Comparison of ENCODE assay signal across 3 fruit fly cellular contexts in genomic region chrX:11383530-11383929, dm6.
A peak's percentile ranks its signal among the peaks of the same experiment; 100 is the strongest.
TF ChIP-seq lines count a peak whose summit lies in the region.

No protein-coding gene starts in this region.

- no peak for TF ChIP-seq CTCF in whole organism, embryonic (GFP tag; optimal IDR thresholded peaks at IDR 0.05; lab: Kevin White, UChicago)

TF ChIP-seq in whole organism, embryonic, 481 proteins besides CTCF, POLR2A, EP300 and RAD21:
- TF ChIP-seq Lhr (GFP tag; optimal IDR thresholded peaks at IDR 0.05; lab: Kevin White, UChicago) (no peak), lmd (GFP tag; IDR thresholded peaks at IDR 0.05; lab: Robert Waterston, UW) (no peak), CG42726 (GFP tag; IDR thresholded peaks at IDR 0.05; lab: Robert Waterston, UW; ENCODE audit: partially characterized antibody) (no peak), D19B (GFP tag; optimal IDR thresholded peaks at IDR 0.05; lab: Kevin White, UChicago) (peak; percentile 65), CG12769 (tag; optimal IDR thresholded peaks at IDR 0.05; lab: Kevin White, UChicago) (peak; percentile 1)

TF ChIP-seq in whole organism, prepupa, 60 proteins besides CTCF, POLR2A, EP300 and RAD21:
- TF ChIP-seq Sox14 (GFP tag; optimal IDR thresholded peaks at IDR 0.05; lab: Kevin White, UChicago): no peak
- TF ChIP-seq Ets96B (tag; optimal IDR thresholded peaks at IDR 0.05; lab: Kevin White, UChicago): peak; percentile 10
- TF ChIP-seq CG10631 (GFP tag; optimal IDR thresholded peaks at IDR 0.05; lab: Kevin White, UChicago): peak; percentile 5
- no peak for TF ChIP-seq Eip75B (GFP tag; optimal IDR thresholded peaks at IDR 0.05; lab: Kevin White, UChicago)
- no peak for TF ChIP-seq CG1621 (tag; optimal IDR thresholded peaks at IDR 0.05; lab: Kevin White, UChicago)
- peak; percentile 5 for TF ChIP-seq acj6 (GFP tag; optimal IDR thresholded peaks at IDR 0.05; lab: Kevin White, UChicago)
- no peak for TF ChIP-seq esn (GFP tag; optimal IDR thresholded peaks at IDR 0.05; lab: Kevin White, UChicago)
- peak; percentile 24 for TF ChIP-seq CG10669 (GFP tag; optimal IDR thresholded peaks at IDR 0.05; lab: Kevin White, UChicago)
- no peak for TF ChIP-seq fd85E (GFP tag; optimal IDR thresholded peaks at IDR 0.05; lab: Kevin White, UChicago)
- TF ChIP-seq CG15336 (GFP tag; IDR thresholded peaks at IDR 0.05; lab: Robert Waterston, UW): no peak
- peak; percentile 59 for TF ChIP-seq svp (GFP tag; lab: Kevin White, UChicago)
- TF ChIP-seq Sox102F (GFP tag; optimal IDR thresholded peaks at IDR 0.05; lab: Kevin White, UChicago): no peak
- TF ChIP-seq Eip93F (GFP tag; optimal IDR thresholded peaks at IDR 0.05; lab: Kevin White, UChicago): no peak

TF ChIP-seq in whole organism, pupa, 21 proteins besides CTCF, POLR2A, EP300 and RAD21:
- TF ChIP-seq gl (tag; optimal IDR thresholded peaks at IDR 0.05; lab: Kevin White, UChicago) (no peak), CG8159 (tag; optimal IDR thresholded peaks at IDR 0.05; lab: Kevin White, UChicago) (peak; percentile 33)
